Fruit fly (Drosophila melanogaster) whole organism, embryonic: Measurements from ENCODE around the gene CG3224.

Experiments
- CG11560 ChIP-seq: fragments of 200-800 bp; sonication (Bioruptor generic); IDR thresholded peaks from 3 replicates; pipeline ENCODE4 v1.3.6; 2022; ENCODE audit warnings: missing biosample characterization, missing genetic modification characterization
- CG2889 ChIP-seq: fragments of 200-800 bp; sonication (Bioruptor generic); IDR thresholded peaks from 3 replicates; pipeline ENCODE4 v1.3.6; 2022; ENCODE audit warnings: missing biosample characterization, missing genetic modification characterization

DNA sequence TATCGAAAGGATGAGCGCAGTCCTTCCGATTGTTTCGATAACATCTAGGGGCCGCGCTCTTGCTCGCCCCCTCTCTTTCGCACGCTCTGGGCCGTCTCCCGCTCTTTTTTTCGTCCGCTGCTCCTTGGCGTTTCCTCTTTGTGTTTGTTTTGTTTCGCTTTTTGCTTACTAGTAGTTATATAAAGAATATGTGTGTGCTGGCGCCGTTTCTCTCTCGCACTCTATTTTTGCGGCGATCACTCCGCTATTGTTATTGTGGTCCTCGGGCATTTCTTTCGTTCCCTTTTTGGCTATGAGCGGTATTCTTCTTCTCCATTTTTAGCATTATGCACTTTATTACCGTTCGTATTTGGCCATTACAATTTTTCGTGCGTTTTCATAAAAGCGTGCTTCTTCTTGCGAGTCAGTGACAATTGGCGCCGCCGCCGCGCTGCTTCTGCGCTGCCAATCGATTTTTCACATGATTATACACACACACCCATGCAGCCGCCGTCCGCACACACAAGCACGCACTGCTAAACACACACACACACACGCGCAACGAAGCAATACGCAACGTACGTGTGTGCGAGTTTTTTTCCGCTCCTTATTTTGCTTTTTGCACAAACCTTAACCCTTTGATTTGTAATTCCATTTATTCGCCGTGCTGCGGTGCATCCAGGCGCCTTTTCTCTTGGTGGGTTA is 33.0 kb upstream of the CG3224 start:
- no peak for TF ChIP-seq CG11560 (tag; lab: Robert Waterston, UW)
- TF ChIP-seq CG2889, result no peak
